Comparison of ENCODE assay signal across 4 worm cellular contexts in genomic region chrII:7420157-7420556, ce11.
TF ChIP-seq lines count a peak whose summit lies in the region.

No protein-coding gene starts in this region.

TF ChIP-seq in whole organism, L1 larva, 84 proteins besides CTCF, POLR2A, EP300 and RAD21:
- TF ChIP-seq blmp-1 (tag; optimal IDR thresholded peaks at IDR 0.05; lab: Kevin White, UChicago): peak; percentile 16
- no peak for TF ChIP-seq tlp-1 (tag; optimal IDR thresholded peaks at IDR 0.05; lab: Kevin White, UChicago)
- TF ChIP-seq nhr-20 (tag; optimal IDR thresholded peaks at IDR 0.05; lab: Kevin White, UChicago): peak; percentile 21
- no peak for TF ChIP-seq ceh-8 (GFP tag; optimal IDR thresholded peaks at IDR 0.05; lab: Kevin White, UChicago)
- no peak for TF ChIP-seq sox-4 (tag; optimal IDR thresholded peaks at IDR 0.05; lab: Kevin White, UChicago)
- TF ChIP-seq elt-2 (tag; optimal IDR thresholded peaks at IDR 0.05; lab: Kevin White, UChicago): peak; percentile 13
- TF ChIP-seq nhr-71 (tag; optimal IDR thresholded peaks at IDR 0.05; lab: Kevin White, UChicago): peak; percentile 11
- TF ChIP-seq elt-3 (tag; optimal IDR thresholded peaks at IDR 0.05; lab: Kevin White, UChicago): peak in 1 of 6 experiments; percentile 0
- TF ChIP-seq nhr-85 (tag; lab: Kevin White, UChicago): peak; percentile 39

TF ChIP-seq in whole organism, L2 larva, 48 proteins besides CTCF, POLR2A, EP300 and RAD21:
- TF ChIP-seq nhr-129 (tag; optimal IDR thresholded peaks at IDR 0.05; lab: Kevin White, UChicago): peak; percentile 44
- peak; percentile 28 for TF ChIP-seq crh-2 (tag; optimal IDR thresholded peaks at IDR 0.05; lab: Kevin White, UChicago)
- TF ChIP-seq lin-11 (tag; optimal IDR thresholded peaks at IDR 0.05; lab: Kevin White, UChicago): no peak

TF ChIP-seq in whole organism, L3 larva, 47 proteins besides CTCF, POLR2A, EP300 and RAD21:
- TF ChIP-seq tbx-2 (tag; optimal IDR thresholded peaks at IDR 0.05; lab: Kevin White, UChicago) (no peak), lsy-12 (tag; optimal IDR thresholded peaks at IDR 0.05; lab: Kevin White, UChicago) (no peak), ztf-4 (tag; optimal IDR thresholded peaks at IDR 0.05; lab: Kevin White, UChicago) (no peak), elt-2 (tag; optimal IDR thresholded peaks at IDR 0.05; lab: Kevin White, UChicago) (peak; percentile 73), ceh-82 (tag; optimal IDR thresholded peaks at IDR 0.05; lab: Kevin White, UChicago) (no peak), ceh-9 (tag; optimal IDR thresholded peaks at IDR 0.05; lab: Kevin White, UChicago) (no peak), nhr-77 (tag; optimal IDR thresholded peaks at IDR 0.05; lab: Kevin White, UChicago) (no peak), nhr-12 (tag; optimal IDR thresholded peaks at IDR 0.05; lab: Kevin White, UChicago) (no peak)

TF ChIP-seq in whole organism, L4 larva, 104 proteins besides CTCF, POLR2A, EP300 and RAD21:
- TF ChIP-seq nhr-28 (tag; optimal IDR thresholded peaks at IDR 0.05; lab: Kevin White, UChicago) (peak; percentile 69), nhr-6 (tag; optimal IDR thresholded peaks at IDR 0.05; lab: Kevin White, UChicago) (no peak), lsy-2 (tag; optimal IDR thresholded peaks at IDR 0.05; lab: Kevin White, UChicago) (peak in 1 of 2 experiments; percentile 13), mep-1 (tag; optimal IDR thresholded peaks at IDR 0.05; lab: Kevin White, UChicago) (peak; percentile 59), attf-4 (tag; optimal IDR thresholded peaks at IDR 0.05; lab: Kevin White, UChicago) (no peak), daf-16 (GFP tag; optimal IDR thresholded peaks at IDR 0.05; lab: Kevin White, UChicago) (no peak), daf-16 (tag; optimal IDR thresholded peaks at IDR 0.05; lab: Kevin White, UChicago) (peak; percentile 93)

Comparison
In these comparisons a context has a peak if more than half of its experiments do, and no peak if none do; other contexts are left out.
1. Of the 29 proteins assayed by ChIP-seq in both whole organism, L4 larva and whole organism, L1 larva: peak only in whole organism, L4 larva: mep-1 and nhr-28; only in whole organism, L1 larva: none; in both: none; in neither: 26; mixed calls (peak in some experiments, not most) for 1.